Worm (Caenorhabditis elegans): Measurements from ENCODE around the gene F21D5.6.
A peak's percentile ranks its signal among the peaks of the same experiment; 100 is the strongest.

Gene F21D5.6

ce11 chrIV:8737354-8737753, 3.8 kb downstream of the F21D5.6 start (continued):
- TF ChIP-seq snu-23 (GFP tag; optimal IDR thresholded peaks at IDR 0.05) (no peak), dpl-1 (GFP tag; optimal IDR thresholded peaks at IDR 0.05) (no peak), sox-4 (tag; optimal IDR thresholded peaks at IDR 0.05) (no peak), irx-1 (tag; optimal IDR thresholded peaks at IDR 0.05) (no peak), swsn-7 (tag; optimal IDR thresholded peaks at IDR 0.05) (peak; percentile 4), unc-30 (tag; optimal IDR thresholded peaks at IDR 0.05) (no peak), pqm-1 (tag; optimal IDR thresholded peaks at IDR 0.05) (no peak), nhr-77 (tag; optimal IDR thresholded peaks at IDR 0.05) (no peak), ceh-82 (tag; optimal IDR thresholded peaks at IDR 0.05) (no peak)

ce11 chrIV:8730469-8730868, 10.7 kb downstream of the F21D5.6 start, which contains the start of gene F21D5.3:
TSS of gene F21D5.3 (plus strand) at chrIV:8730815.
- TF ChIP-seq nhr-71 (tag; optimal IDR thresholded peaks at IDR 0.05) (peak; percentile 11), lin-35 (GFP tag; optimal IDR thresholded peaks at IDR 0.05) (peak in 1 of 2 experiments; percentile 42), pqm-1 (tag; optimal IDR thresholded peaks at IDR 0.05) (peak; percentile 43), nhr-85 (tag) (no peak), elt-2 (tag; optimal IDR thresholded peaks at IDR 0.05) (peak; percentile 93)

ce11 chrIV:8729636-8730035, 11.6 kb downstream of the F21D5.6 start:
- TF ChIP-seq elt-2 (tag; optimal IDR thresholded peaks at IDR 0.05) (peak; percentile 86), sup-37 (GFP tag; optimal IDR thresholded peaks at IDR 0.05) (no peak), hlh-4 (tag; optimal IDR thresholded peaks at IDR 0.05) (no peak), unc-98 (GFP tag; IDR thresholded peaks at IDR 0.05) (no peak), fkh-8 (tag; optimal IDR thresholded peaks at IDR 0.05) (no peak), isw-1 (GFP tag; IDR thresholded peaks at IDR 0.05) (no peak), lin-35 (GFP tag; optimal IDR thresholded peaks at IDR 0.05) (peak in 1 of 2 experiments; percentile 0), sptf-1 (tag; optimal IDR thresholded peaks at IDR 0.05) (no peak), lin-13 (GFP tag; optimal IDR thresholded peaks at IDR 0.05) (no peak), nhr-76 (tag; optimal IDR thresholded peaks at IDR 0.05) (no peak), C34B4.2 (tag; optimal IDR thresholded peaks at IDR 0.05) (no peak)

- TF ChIP-seq xbp-1 (tag; optimal IDR thresholded peaks at IDR 0.05): no peak
- no peak for TF ChIP-seq nhr-28 (tag; optimal IDR thresholded peaks at IDR 0.05)
- TF ChIP-seq aha-1 (tag; optimal IDR thresholded peaks at IDR 0.05): no peak
- no peak for TF ChIP-seq vab-15 (tag; optimal IDR thresholded peaks at IDR 0.05)
- no peak for TF ChIP-seq pag-3 (tag; optimal IDR thresholded peaks at IDR 0.05; ENCODE audit: borderline replicate concordance, insufficient read depth)
- TF ChIP-seq C34B4.2 (tag; optimal IDR thresholded peaks at IDR 0.05): no peak
Measured at ce11 chrIV:8728122-8728521, 13.1 kb downstream of the F21D5.6 start, which contains the start of gene otub-3. TSS of gene otub-3 (plus strand) at chrIV:8728177.

ce11 chrIV:8725345-8725744, 15.8 kb downstream of the F21D5.6 start, which contains the start of gene pgm-3:
TSS of gene pgm-3 (plus strand) at chrIV:8725722.
- TF ChIP-seq dpl-1 (GFP tag; optimal IDR thresholded peaks at IDR 0.05): peak in 1 of 3 experiments; percentile 1
- TF ChIP-seq efl-1 (optimal IDR thresholded peaks at IDR 0.05): peak in 1 of 2 experiments; percentile 23
- TF ChIP-seq efl-1 (GFP tag; optimal IDR thresholded peaks at IDR 0.05 in 1 of 2): no peak
- TF ChIP-seq C16A3.4 (tag; optimal IDR thresholded peaks at IDR 0.05): no peak
- TF ChIP-seq zag-1 (tag; optimal IDR thresholded peaks at IDR 0.05): no peak
- TF ChIP-seq blmp-1 (tag; optimal IDR thresholded peaks at IDR 0.05): peak; percentile 75
- no peak for TF ChIP-seq unc-86 (tag; optimal IDR thresholded peaks at IDR 0.05)
- TF ChIP-seq lin-35 (GFP tag; optimal IDR thresholded peaks at IDR 0.05): peak in 1 of 2 experiments; percentile 57
- TF ChIP-seq alr-1 (tag; optimal IDR thresholded peaks at IDR 0.05; ENCODE audit: borderline replicate concordance): no peak
- TF ChIP-seq nhr-85 (tag): no peak

- no peak for TF ChIP-seq grh-1 (GFP tag; IDR thresholded peaks at IDR 0.05)
- no peak for TF ChIP-seq efl-1 (optimal IDR thresholded peaks at IDR 0.05)
- peak in 1 of 2 experiments; percentile 16 for TF ChIP-seq efl-1 (GFP tag; optimal IDR thresholded peaks at IDR 0.05 in 1 of 2)
Measured at ce11 chrIV:8724907-8725306, 16.3 kb downstream of the F21D5.6 start.
